Worm (Caenorhabditis elegans) whole organism, L4/young adult: ENCODE results near the gene F56D5.6.

Source experiments
- W03F9.2 ChIP-seq: fragments of 150-350 bp; optimal IDR thresholded peaks from 2 replicates; lab custom pipeline; 2014; ENCODE audit warnings: missing biosample characterization, missing genetic modification characterization
- dao-5 ChIP-seq: sonication (generic microtip); optimal IDR thresholded peaks from 2 replicates; lab custom pipeline; 2016; ENCODE audit warnings: missing genotype, missing genetic modification characterization, moderate library complexity, missing compliant biosample characterization
- him-1 ChIP-seq: sonication (generic microtip); optimal IDR thresholded peaks from 2 replicates; lab custom pipeline; 2016; ENCODE audit warnings: missing genotype, missing genetic modification reagents, missing genetic modification characterization, missing compliant biosample characterization

ce11 chrIV:9376550-9376949 lies 25.2 kb upstream of the F56D5.6 start:
- TF ChIP-seq W03F9.2 (tag; lab: Kevin White, UChicago) (no peak), him-1 (tag; lab: Kevin White, UChicago) (no peak), dao-5 (tag; lab: Kevin White, UChicago) (no peak)
